Worm (Caenorhabditis elegans) whole organism, L1 larva: ENCODE measurements around the gene sod-4.

Source experiments
- C04F5.9 ChIP-seq: sonication (generic microtip); optimal IDR thresholded peaks from 2 replicates; lab custom pipeline; 2016; ENCODE audit warnings: missing genetic modification characterization, missing compliant biosample characterization
- C16A3.4 ChIP-seq: fragments of 150-350 bp; optimal IDR thresholded peaks from 2 replicates; lab custom pipeline; 2014; ENCODE audit warnings: missing biosample characterization, missing genetic modification characterization
- C34B4.2 ChIP-seq: sonication (generic microtip); optimal IDR thresholded peaks from 2 replicates; lab custom pipeline; 2017; ENCODE audit warnings: mild to moderate bottlenecking, missing genetic modification characterization, missing compliant biosample characterization
- F16B12.6 ChIP-seq: fragments of 150-350 bp; optimal IDR thresholded peaks from 2 replicates; lab custom pipeline; 2014; ENCODE audit warnings: missing biosample characterization, missing genetic modification characterization
- Y116A8C.19 ChIP-seq: sonication (generic microtip); optimal IDR thresholded peaks from 2 replicates; lab custom pipeline; 2016; ENCODE audit warnings: missing compliant biosample characterization, missing genetic modification characterization, borderline replicate concordance
- aha-1 ChIP-seq: fragments of 150-350 bp; optimal IDR thresholded peaks from 2 replicates; lab custom pipeline; 2014; ENCODE audit warnings: missing biosample characterization, missing genetic modification characterization
- alr-1 ChIP-seq: fragments of 200-800 bp; sonication (Bioruptor generic); optimal IDR thresholded peaks from 2 replicates; lab custom pipeline; 2018; ENCODE audit warnings: borderline replicate concordance, mild to moderate bottlenecking, missing genetic modification characterization, missing compliant biosample characterization
- aly-2 ChIP-seq: fragments of 150-350 bp; optimal IDR thresholded peaks from 2 replicates; lab custom pipeline; 2014; ENCODE audit warnings: missing biosample characterization, missing genetic modification characterization
- ama-1 ChIP-seq: fragments of 150-350 bp; optimal IDR thresholded peaks from 2 replicates; lab custom pipeline; 2014
- blmp-1 ChIP-seq: fragments of 150-350 bp; optimal IDR thresholded peaks from 2 replicates; lab custom pipeline; 2014; ENCODE audit warnings: missing biosample characterization, missing genetic modification characterization
- ceh-63 ChIP-seq: fragments of 200-800 bp; sonication (Bioruptor generic); optimal IDR thresholded peaks from 2 replicates; lab custom pipeline; 2018; ENCODE audit warnings: mild to moderate bottlenecking, missing genetic modification characterization, missing compliant biosample characterization
- ceh-88 ChIP-seq: fragments of 200-800 bp; sonication (Bioruptor generic); IDR thresholded peaks from 2 replicates; pipeline ENCODE4 v1.3.6; 2022; ENCODE audit warnings: missing genetic modification characterization, missing compliant biosample characterization
- ceh-90 ChIP-seq: sonication (generic microtip); optimal IDR thresholded peaks from 2 replicates; lab custom pipeline; 2016; ENCODE audit warnings: missing genetic modification characterization, missing compliant biosample characterization
- efl-3 ChIP-seq: fragments of 200-800 bp; sonication (Bioruptor generic); optimal IDR thresholded peaks from 2 replicates; lab custom pipeline; 2018; ENCODE audit warnings: mild to moderate bottlenecking, missing genetic modification characterization, missing compliant biosample characterization
- egl-13 ChIP-seq: sonication (generic microtip); optimal IDR thresholded peaks from 2 replicates; lab custom pipeline; 2016; ENCODE audit warnings: missing genotype, missing genetic modification reagents, missing genetic modification characterization, missing compliant biosample characterization
- elt-2 ChIP-seq: sonication (generic microtip); optimal IDR thresholded peaks from 2 replicates; lab custom pipeline; 2016; ENCODE audit warnings: missing genetic modification characterization, mild to moderate bottlenecking, inconsistent platforms, missing compliant biosample characterization, missing genetic modification reagents
- ets-5 ChIP-seq: fragments of 200-800 bp; sonication (Bioruptor generic); IDR thresholded peaks from 2 replicates; pipeline ENCODE4 v1.3.6; 2022; ENCODE audit warnings: missing genetic modification characterization, missing compliant biosample characterization
- fkh-4 ChIP-seq: sonication (generic microtip); optimal IDR thresholded peaks from 2 replicates; lab custom pipeline; 2016; ENCODE audit warnings: missing compliant biosample characterization, missing genetic modification characterization, borderline replicate concordance
- fkh-8 ChIP-seq: sonication (generic microtip); optimal IDR thresholded peaks from 2 replicates; lab custom pipeline; 2016; ENCODE audit warnings: mild to moderate bottlenecking, missing genetic modification characterization, missing compliant biosample characterization
- fos-1 ChIP-seq: fragments of 150-350 bp; optimal IDR thresholded peaks from 2 replicates; lab custom pipeline; 2014; ENCODE audit warnings: missing biosample characterization, missing genetic modification characterization
- hlh-17 ChIP-seq: fragments of 200-800 bp; sonication (Bioruptor generic); optimal IDR thresholded peaks from 2 replicates; lab custom pipeline; 2018; ENCODE audit warnings: missing genetic modification characterization, mild to moderate bottlenecking, missing compliant biosample characterization, moderate library complexity, borderline replicate concordance
- hlh-4 ChIP-seq: sonication (generic microtip); optimal IDR thresholded peaks from 2 replicates; lab custom pipeline; 2016; ENCODE audit warnings: mild to moderate bottlenecking, missing genetic modification characterization, missing compliant biosample characterization
- irx-1 ChIP-seq: sonication (generic microtip); optimal IDR thresholded peaks from 2 replicates; lab custom pipeline; 2016; ENCODE audit warnings: missing genetic modification characterization, missing compliant biosample characterization
- lin-14 ChIP-seq: fragments of 200-800 bp; sonication (Bioruptor generic); optimal IDR thresholded peaks from 2 replicates; lab custom pipeline; 2018; ENCODE audit warnings: mild to moderate bottlenecking, missing genetic modification characterization, moderate library complexity, missing compliant biosample characterization
- lin-39 ChIP-seq: fragments of 150-350 bp; optimal IDR thresholded peaks from 2 replicates; lab custom pipeline; 2014; ENCODE audit warnings: missing biosample characterization, missing genetic modification reagents, missing genetic modification characterization
- mab-9 ChIP-seq: fragments of 200-800 bp; sonication (Bioruptor generic); IDR thresholded peaks from 2 replicates; pipeline ENCODE4 v1.3.6; 2022; ENCODE audit warnings: missing genetic modification reagents, missing genetic modification characterization, missing compliant biosample characterization
- mef-2 ChIP-seq: fragments of 150-350 bp; optimal IDR thresholded peaks from 2 replicates; lab custom pipeline; 2014; ENCODE audit warnings: missing biosample characterization, missing genetic modification characterization
- nhr-11 ChIP-seq: fragments of 150-350 bp; optimal IDR thresholded peaks from 2 replicates; lab custom pipeline; 2014; ENCODE audit warnings: missing biosample characterization, missing genetic modification characterization
- nhr-12 ChIP-seq: sonication (generic microtip); optimal IDR thresholded peaks from 2 replicates; lab custom pipeline; 2017; ENCODE audit warnings: missing biosample characterization, missing genetic modification characterization
- nhr-19 ChIP-seq: fragments of 200-800 bp; sonication (Bioruptor generic); conservative IDR thresholded peaks from 2 replicates; pipeline ENCODE4 v1.3.6; 2022; ENCODE audit warnings: missing genetic modification characterization, missing compliant biosample characterization
- nhr-20 ChIP-seq: sonication (generic microtip); optimal IDR thresholded peaks from 2 replicates; lab custom pipeline; 2016; ENCODE audit warnings: mild to moderate bottlenecking, missing genetic modification characterization, missing compliant biosample characterization
- nhr-237 ChIP-seq: fragments of 150-350 bp; optimal IDR thresholded peaks from 2 replicates; lab custom pipeline; 2014; ENCODE audit warnings: missing biosample characterization, missing genetic modification characterization
- nhr-28 ChIP-seq: fragments of 150-350 bp; optimal IDR thresholded peaks from 2 replicates; lab custom pipeline; 2014; ENCODE audit warnings: missing biosample characterization, missing genetic modification characterization
- nhr-47 ChIP-seq: sonication (generic microtip); optimal IDR thresholded peaks from 2 replicates; lab custom pipeline; 2016; ENCODE audit warnings: mild to moderate bottlenecking, missing genetic modification characterization, moderate library complexity, missing compliant biosample characterization
- nhr-90 ChIP-seq: sonication (generic microtip); optimal IDR thresholded peaks from 2 replicates; lab custom pipeline; 2016; ENCODE audit warnings: mild to moderate bottlenecking, missing genetic modification characterization, missing compliant biosample characterization; ENCODE audit not compliant: poor library complexity
- pag-3 ChIP-seq: sonication (generic microtip); optimal IDR thresholded peaks from 2 replicates; lab custom pipeline; 2017; ENCODE audit warnings: missing genetic modification characterization, mild to moderate bottlenecking, missing compliant biosample characterization, antibody characterized with exemption, borderline replicate concordance; ENCODE audit not compliant: insufficient read depth
- pax-3 ChIP-seq: fragments of 200-800 bp; sonication (Bioruptor generic); optimal IDR thresholded peaks from 2 replicates; lab custom pipeline; 2018; ENCODE audit warnings: mild to moderate bottlenecking, missing genetic modification characterization, moderate library complexity, missing compliant biosample characterization
- rnt-1 ChIP-seq: sonication (generic microtip); optimal IDR thresholded peaks from 2 replicates; lab custom pipeline; 2016; ENCODE audit warnings: mild to moderate bottlenecking, missing genetic modification characterization, moderate library complexity, missing compliant biosample characterization
- skn-1 ChIP-seq: fragments of 150-350 bp; optimal IDR thresholded peaks from 2 replicates; lab custom pipeline; 2014; ENCODE audit warnings: missing biosample characterization, missing genetic modification characterization
- snpc-4 ChIP-seq: fragments of 150-350 bp; optimal IDR thresholded peaks from 2 replicates; lab custom pipeline; 2014; ENCODE audit warnings: missing biosample characterization, missing genetic modification characterization
- snu-23 ChIP-seq: sonication (generic microtip); optimal IDR thresholded peaks from 2 replicates; lab custom pipeline; 2016; ENCODE audit warnings: missing genetic modification characterization, missing compliant biosample characterization
- sox-4 ChIP-seq: sonication (generic microtip); optimal IDR thresholded peaks from 2 replicates; lab custom pipeline; 2016; ENCODE audit warnings: missing genetic modification characterization, missing compliant biosample characterization
- sup-37 ChIP-seq: fragments of 200-800 bp; sonication (Bioruptor generic); optimal IDR thresholded peaks from 2 replicates; lab custom pipeline; 2018; ENCODE audit warnings: mild to moderate bottlenecking, missing genetic modification characterization, missing compliant biosample characterization
- swsn-7 ChIP-seq: sonication (generic microtip); optimal IDR thresholded peaks from 2 replicates; lab custom pipeline; 2016; ENCODE audit warnings: missing genetic modification characterization, missing compliant biosample characterization
- unc-30 ChIP-seq: sonication (generic microtip); optimal IDR thresholded peaks from 2 replicates; lab custom pipeline; 2017; ENCODE audit warnings: missing biosample characterization, missing genetic modification characterization
- unc-62 ChIP-seq: fragments of 150-350 bp; optimal IDR thresholded peaks from 2 replicates; lab custom pipeline; 2014; ENCODE audit warnings: missing biosample characterization, missing genetic modification reagents, missing genetic modification characterization
- unc-86 ChIP-seq: sonication (generic microtip); optimal IDR thresholded peaks from 2 replicates; lab custom pipeline; 2016; ENCODE audit warnings: missing genetic modification characterization, missing compliant biosample characterization
- unc-98 ChIP-seq: fragments of 200-800 bp; sonication (Bioruptor generic); IDR thresholded peaks from 2 replicates; pipeline ENCODE4 v1.3.6; 2022; ENCODE audit warnings: missing genetic modification characterization, missing compliant biosample characterization
- vab-15 ChIP-seq: sonication (generic microtip); optimal IDR thresholded peaks from 2 replicates; lab custom pipeline; 2017; ENCODE audit warnings: missing genotype, mild to moderate bottlenecking, missing genetic modification characterization, missing compliant biosample characterization
- xbp-1 ChIP-seq: sonication (generic microtip); optimal IDR thresholded peaks from 2 replicates; lab custom pipeline; 2016; ENCODE audit warnings: missing genetic modification characterization, missing compliant biosample characterization
- ztf-11 ChIP-seq, 2 experiments: sonication (generic microtip); optimal IDR thresholded peaks; 2 replicates each; lab custom pipeline; 2016 to 2017; ENCODE audit warnings: missing genetic modification characterization in 2 of 2, missing biosample characterization in 1 of 2, missing compliant biosample characterization in 1 of 2

The sod-4 gene

ce11 chrIII:9467095-9467494 lies 33.1 kb downstream of the sod-4 start, which contains the start of gene baf-1 (continued):
- TF ChIP-seq sup-37 (GFP tag; lab: Kevin White, UChicago) (no peak), skn-1 (tag; lab: Kevin White, UChicago) (peak; percentile 81), C04F5.9 (tag; lab: Kevin White, UChicago) (no peak), Y116A8C.19 (tag; lab: Kevin White, UChicago) (no peak), ceh-63 (GFP tag; lab: Kevin White, UChicago) (no peak), nhr-19 (GFP tag; lab: Robert Waterston, UW) (peak; percentile 46), ets-5 (no peak), unc-86 (tag; lab: Kevin White, UChicago) (peak; percentile 17), snu-23 (GFP tag; lab: Kevin White, UChicago) (peak; percentile 60), C16A3.4 (tag; lab: Kevin White, UChicago) (peak; percentile 50), snpc-4 (tag; lab: Kevin White, UChicago) (peak; percentile 76), elt-2 (peak; percentile 64), mab-9 (no peak), hlh-4 (no peak), C34B4.2 (tag; lab: Kevin White, UChicago) (no peak), nhr-20 (tag; lab: Kevin White, UChicago) (peak; percentile 66), F16B12.6 (tag; lab: Kevin White, UChicago) (peak; percentile 40), pax-3 (tag; lab: Kevin White, UChicago) (peak; percentile 19), fos-1 (tag; lab: Kevin White, UChicago) (peak; percentile 1), aha-1 (no peak), unc-62 (no peak), nhr-28 (no peak), pag-3 (tag; lab: Kevin White, UChicago) (no peak), lin-39 (peak; percentile 2), ama-1 (lab: Kevin White, UChicago) (no peak), nhr-90 (tag; lab: Kevin White, UChicago) (peak; percentile 77), fkh-4 (tag; lab: Kevin White, UChicago) (no peak), ceh-88 (GFP tag; lab: Robert Waterston, UW) (no peak), nhr-11 (tag; lab: Kevin White, UChicago) (no peak), irx-1 (tag; lab: Kevin White, UChicago) (no peak), nhr-47 (tag; lab: Kevin White, UChicago) (peak; percentile 78), egl-13 (no peak), sox-4 (peak; percentile 26), unc-98 (GFP tag; lab: Robert Waterston, UW) (no peak), hlh-17 (GFP tag; lab: Kevin White, UChicago) (no peak), nhr-237 (no peak), fkh-8 (tag; lab: Kevin White, UChicago) (peak; percentile 27), mef-2 (tag; lab: Kevin White, UChicago) (no peak), nhr-12 (no peak), swsn-7 (tag; lab: Kevin White, UChicago) (peak; percentile 68), aly-2 (no peak), vab-15 (tag; lab: Kevin White, UChicago) (no peak), ceh-90 (tag; lab: Kevin White, UChicago) (peak; percentile 57), rnt-1 (peak; percentile 83), ztf-11 (tag; optimal IDR thresholded peaks at IDR 0.05; lab: Kevin White, UChicago) (peak in 1 of 2 experiments; percentile 10), alr-1 (tag; lab: Kevin White, UChicago) (no peak), lin-14 (GFP tag; lab: Kevin White, UChicago) (peak; percentile 55), unc-30 (tag; lab: Kevin White, UChicago) (no peak), blmp-1 (tag; lab: Kevin White, UChicago) (peak; percentile 30), efl-3 (GFP tag; lab: Kevin White, UChicago) (no peak), xbp-1 (tag; lab: Kevin White, UChicago) (peak; percentile 65)
